Fruit fly (Drosophila melanogaster) whole organism, embryonic: Measurements from ENCODE around the gene CG15547.

Source experiments
- Bgb ChIP-seq: fragments of 200-800 bp; sonication (Bioruptor generic); IDR thresholded peaks from 2 replicates; pipeline ENCODE4 v1.3.6; 2022; ENCODE audit warnings: missing biosample characterization, missing genetic modification characterization; ENCODE audit not compliant: partially characterized antibody
- CG10366 ChIP-seq: fragments of 200-800 bp; sonication (Bioruptor generic); IDR thresholded peaks from 2 replicates; pipeline ENCODE4 v1.3.6; 2022; ENCODE audit warnings: missing biosample characterization, missing genetic modification characterization
- CG10431 ChIP-seq: fragments of 200-800 bp; sonication (Bioruptor generic); optimal IDR thresholded peaks from 3 replicates; lab custom pipeline; 2018; ENCODE audit warnings: missing biosample characterization, mild to moderate bottlenecking, missing genetic modification characterization
- CG12391 ChIP-seq: fragments of 200-800 bp; sonication (Bioruptor generic); optimal IDR thresholded peaks from 3 replicates; lab custom pipeline; 2018; ENCODE audit warnings: missing biosample characterization, mild to moderate bottlenecking, missing genetic modification characterization, moderate library complexity
- CG12769 ChIP-seq: fragments of 200-800 bp; sonication (Bioruptor generic); optimal IDR thresholded peaks from 2 replicates; lab custom pipeline; 2019; ENCODE audit warnings: missing biosample characterization, mild to moderate bottlenecking, missing genetic modification characterization, moderate library complexity
- CG14014 ChIP-seq: fragments of 200-800 bp; sonication (Bioruptor generic); IDR thresholded peaks from 2 replicates; pipeline ENCODE4 v1.3.6; 2022; ENCODE audit warnings: missing biosample characterization, missing genetic modification characterization
- CG14441 ChIP-seq: fragments of 200-800 bp; sonication (Bioruptor generic); IDR thresholded peaks from 2 replicates; pipeline ENCODE4 v1.3.6; 2022; ENCODE audit warnings: missing biosample characterization, missing genetic modification characterization
- CG15011 ChIP-seq: fragments of 200-800 bp; sonication (Bioruptor generic); optimal IDR thresholded peaks from 3 replicates; lab custom pipeline; 2018; ENCODE audit warnings: missing biosample characterization, mild to moderate bottlenecking, missing genetic modification characterization
- CG16779 ChIP-seq: fragments of 200-800 bp; sonication (Bioruptor generic); IDR thresholded peaks from 2 replicates; pipeline ENCODE4 v1.3.6; 2022; ENCODE audit warnings: missing biosample characterization, missing genetic modification characterization
- CG17612 ChIP-seq: fragments of 200-800 bp; sonication (Bioruptor generic); IDR thresholded peaks from 2 replicates; pipeline ENCODE4 v1.3.6; 2022; ENCODE audit warnings: missing biosample characterization, missing genetic modification characterization
- CG18599 ChIP-seq: fragments of 200-800 bp; sonication (Bioruptor generic); optimal IDR thresholded peaks from 3 replicates; lab custom pipeline; 2017; ENCODE audit warnings: missing biosample characterization, missing genetic modification characterization, mild to moderate bottlenecking, moderate library complexity, missing genetic modification reagents
- CG2120 ChIP-seq: fragments of 200-800 bp; sonication (Bioruptor generic); optimal IDR thresholded peaks from 3 replicates; lab custom pipeline; 2016; ENCODE audit warnings: missing biosample characterization, missing genetic modification characterization
- CG2678 ChIP-seq: fragments of 200-800 bp; sonication (Bioruptor generic); optimal IDR thresholded peaks from 3 replicates; lab custom pipeline; 2019; ENCODE audit warnings: missing biosample characterization, mild to moderate bottlenecking, missing genetic modification characterization, moderate library complexity
- CG30431 ChIP-seq: fragments of 200-800 bp; sonication (Bioruptor generic); optimal IDR thresholded peaks from 2 replicates; lab custom pipeline; 2017; ENCODE audit warnings: missing biosample characterization, missing genetic modification characterization
- CG32532 ChIP-seq: fragments of 200-800 bp; sonication (Bioruptor generic); IDR thresholded peaks from 2 replicates; pipeline ENCODE4 v1.3.6; 2022; ENCODE audit warnings: missing biosample characterization, missing genetic modification characterization
- CG3281 ChIP-seq: fragments of 200-800 bp; sonication (Bioruptor generic); optimal IDR thresholded peaks from 3 replicates; lab custom pipeline; 2017; ENCODE audit warnings: missing biosample characterization, mild to moderate bottlenecking, missing genetic modification characterization
- CG3407 ChIP-seq: fragments of 200-800 bp; sonication (Bioruptor generic); optimal IDR thresholded peaks from 2 replicates; lab custom pipeline; 2018; ENCODE audit warnings: missing biosample characterization, mild to moderate bottlenecking, missing genetic modification characterization
- CG3995 ChIP-seq: fragments of 200-800 bp; sonication (Bioruptor generic); optimal IDR thresholded peaks from 3 replicates; lab custom pipeline; 2016; ENCODE audit warnings: missing biosample characterization, missing genetic modification characterization
- CG4707 ChIP-seq: fragments of 200-800 bp; sonication (Bioruptor generic); optimal IDR thresholded peaks from 2 replicates; lab custom pipeline; 2018; ENCODE audit warnings: missing biosample characterization, mild to moderate bottlenecking, missing genetic modification characterization, moderate library complexity
- CG6254 ChIP-seq: fragments of 200-800 bp; sonication (Bioruptor generic); optimal IDR thresholded peaks from 3 replicates; lab custom pipeline; 2017; ENCODE audit warnings: mild to moderate bottlenecking, missing biosample characterization, missing genetic modification reagents, missing genetic modification characterization
- CG7839 ChIP-seq: fragments of 200-800 bp; sonication (Bioruptor generic); optimal IDR thresholded peaks from 3 replicates; lab custom pipeline; 2018; ENCODE audit warnings: missing biosample characterization, mild to moderate bottlenecking, missing genetic modification characterization, moderate library complexity
- CG7963 ChIP-seq: fragments of 200-800 bp; sonication (Bioruptor generic); IDR thresholded peaks from 3 replicates; pipeline ENCODE4 v1.3.6; 2022; ENCODE audit warnings: missing biosample characterization, missing genetic modification characterization; ENCODE audit not compliant: partially characterized antibody
- CG9215 ChIP-seq: fragments of 200-800 bp; sonication (Bioruptor generic); IDR thresholded peaks from 2 replicates; pipeline ENCODE4 v1.3.6; 2022; ENCODE audit warnings: missing biosample characterization, missing genetic modification characterization
- CHES-1-like ChIP-seq: fragments of 200-800 bp; sonication (Bioruptor generic); optimal IDR thresholded peaks from 2 replicates; lab custom pipeline; 2016; ENCODE audit warnings: missing biosample characterization, missing genetic modification characterization
- Camta ChIP-seq: fragments of 200-800 bp; sonication (Bioruptor generic); optimal IDR thresholded peaks from 2 replicates; lab custom pipeline; 2016; ENCODE audit warnings: missing biosample characterization, missing genetic modification characterization
- HLH4C ChIP-seq: fragments of 200-800 bp; sonication (Bioruptor generic); IDR thresholded peaks from 3 replicates; pipeline ENCODE4 v1.3.6; 2022; ENCODE audit warnings: missing biosample characterization, missing genetic modification characterization; ENCODE audit not compliant: partially characterized antibody
- HLH54F ChIP-seq: fragments of 200-800 bp; sonication (Bioruptor generic); optimal IDR thresholded peaks from 3 replicates; lab custom pipeline; 2016; ENCODE audit warnings: missing biosample characterization, missing genetic modification characterization
- HLHmδ ChIP-seq: fragments of 200-800 bp; sonication (Bioruptor generic); optimal IDR thresholded peaks from 2 replicates; lab custom pipeline; 2018; ENCODE audit warnings: missing biosample characterization, mild to moderate bottlenecking, missing genetic modification characterization, moderate library complexity
- Hand ChIP-seq: fragments of 200-800 bp; sonication (Bioruptor generic); optimal IDR thresholded peaks from 2 replicates; lab custom pipeline; 2017; ENCODE audit warnings: mild to moderate bottlenecking, missing biosample characterization, missing genetic modification reagents, missing genetic modification characterization
- Hey ChIP-seq: fragments of 200-800 bp; sonication (Bioruptor generic); optimal IDR thresholded peaks from 3 replicates; lab custom pipeline; 2018; ENCODE audit warnings: missing biosample characterization, mild to moderate bottlenecking, missing genetic modification characterization
- HmgD ChIP-seq: fragments of 200-800 bp; sonication (Bioruptor generic); optimal IDR thresholded peaks from 3 replicates; lab custom pipeline; 2016; ENCODE audit warnings: missing biosample characterization, missing genetic modification characterization
- Oli ChIP-seq: fragments of 200-800 bp; sonication (Bioruptor generic); optimal IDR thresholded peaks from 2 replicates; lab custom pipeline; 2018; ENCODE audit warnings: missing biosample characterization, mild to moderate bottlenecking, missing genetic modification characterization, moderate library complexity
- Side ChIP-seq: fragments of 200-800 bp; sonication (Bioruptor generic); optimal IDR thresholded peaks from 2 replicates; lab custom pipeline; 2016; ENCODE audit warnings: missing biosample characterization, missing genetic modification characterization
- Usf ChIP-seq: fragments of 200-800 bp; sonication (Bioruptor generic); optimal IDR thresholded peaks from 2 replicates; lab custom pipeline; 2017; ENCODE audit warnings: missing genotype, missing biosample characterization, missing genetic modification characterization
- Xbp1 ChIP-seq: fragments of 200-800 bp; sonication (Bioruptor generic); optimal IDR thresholded peaks from 3 replicates; lab custom pipeline; 2016; ENCODE audit warnings: missing biosample characterization, mild to moderate bottlenecking, missing genetic modification characterization
- YL-1 ChIP-seq: fragments of 200-800 bp; sonication (Bioruptor generic); optimal IDR thresholded peaks from 3 replicates; lab custom pipeline; 2017; ENCODE audit warnings: missing biosample characterization, mild to moderate bottlenecking, missing genetic modification characterization
- bsh ChIP-seq, 2 experiments: fragments of 200-800 bp; sonication (Bioruptor generic); optimal IDR thresholded peaks; 2 replicates each; lab custom pipeline; 2017 to 2018; ENCODE audit warnings: mild to moderate bottlenecking in 2 of 2, missing biosample characterization in 2 of 2, missing genetic modification characterization in 2 of 2, moderate library complexity in 1 of 2
- cwo ChIP-seq: fragments of 200-800 bp; sonication (Bioruptor generic); optimal IDR thresholded peaks from 3 replicates; lab custom pipeline; 2017; ENCODE audit warnings: missing biosample characterization, missing genetic modification characterization, mild to moderate bottlenecking, moderate library complexity, missing genetic modification reagents
- disco-r ChIP-seq: fragments of 200-800 bp; sonication (Bioruptor generic); optimal IDR thresholded peaks from 2 replicates; lab custom pipeline; 2016; ENCODE audit warnings: missing biosample characterization, missing genetic modification characterization
- esg ChIP-seq: fragments of 200-800 bp; sonication (Bioruptor generic); conservative IDR thresholded peaks from 2 replicates; pipeline ENCODE4 v1.3.6; 2022; ENCODE audit warnings: missing biosample characterization, missing genetic modification characterization
- exex ChIP-seq: fragments of 200-800 bp; sonication (Bioruptor generic); optimal IDR thresholded peaks from 4 replicates; lab custom pipeline; 2018; ENCODE audit warnings: missing biosample characterization, mild to moderate bottlenecking, missing genetic modification characterization, moderate library complexity
- gfzf ChIP-seq: fragments of 200-800 bp; sonication (Bioruptor generic); optimal IDR thresholded peaks from 2 replicates; lab custom pipeline; 2016; ENCODE audit warnings: missing biosample characterization, mild to moderate bottlenecking, missing genetic modification characterization, moderate library complexity
- grau ChIP-seq: fragments of 200-800 bp; optimal IDR thresholded peaks from 3 replicates; lab custom pipeline; 2019; ENCODE audit warnings: missing biosample characterization, mild to moderate bottlenecking, missing genetic modification characterization, moderate library complexity
- kni ChIP-seq: fragments of 200-800 bp; sonication (Bioruptor generic); optimal IDR thresholded peaks from 3 replicates; lab custom pipeline; 2017; ENCODE audit warnings: mild to moderate bottlenecking, missing biosample characterization, missing genetic modification reagents, missing genetic modification characterization
- nerfin-1 ChIP-seq: fragments of 200-800 bp; sonication (Bioruptor generic); optimal IDR thresholded peaks from 3 replicates; lab custom pipeline; 2019; ENCODE audit warnings: missing biosample characterization, mild to moderate bottlenecking, missing genetic modification characterization, moderate library complexity
- oc ChIP-seq: fragments of 200-800 bp; sonication (Bioruptor generic); optimal IDR thresholded peaks from 2 replicates; lab custom pipeline; 2018; ENCODE audit warnings: missing biosample characterization, mild to moderate bottlenecking, missing genetic modification characterization, moderate library complexity
- onecut ChIP-seq: fragments of 200-800 bp; sonication (Bioruptor generic); IDR thresholded peaks from 2 replicates; pipeline ENCODE4 v1.3.6; 2022; ENCODE audit warnings: missing biosample characterization, missing genetic modification characterization
- seq ChIP-seq: fragments of 200-800 bp; sonication (Bioruptor generic); IDR thresholded peaks from 2 replicates; pipeline ENCODE4 v1.3.6; 2022; ENCODE audit warnings: missing biosample characterization, missing genetic modification characterization
- shn ChIP-seq: fragments of 200-800 bp; sonication (Bioruptor generic); optimal IDR thresholded peaks from 3 replicates; lab custom pipeline; 2016; ENCODE audit warnings: missing biosample characterization, missing genetic modification characterization
- slbo ChIP-seq: fragments of 200-800 bp; sonication (Bioruptor generic); IDR thresholded peaks from 2 replicates; pipeline ENCODE4 v1.3.6; 2022; ENCODE audit warnings: missing biosample characterization, missing genetic modification characterization
- sob ChIP-seq: fragments of 200-800 bp; sonication (Bioruptor generic); IDR thresholded peaks from 2 replicates; pipeline ENCODE4 v1.3.6; 2022; ENCODE audit warnings: missing biosample characterization, missing genetic modification characterization
- tgo ChIP-seq: fragments of 200-800 bp; sonication (Bioruptor generic); IDR thresholded peaks from 3 replicates; pipeline ENCODE4 v1.3.6; 2022; ENCODE audit warnings: missing biosample characterization, missing genetic modification characterization

CG15547 gene

DNA sequence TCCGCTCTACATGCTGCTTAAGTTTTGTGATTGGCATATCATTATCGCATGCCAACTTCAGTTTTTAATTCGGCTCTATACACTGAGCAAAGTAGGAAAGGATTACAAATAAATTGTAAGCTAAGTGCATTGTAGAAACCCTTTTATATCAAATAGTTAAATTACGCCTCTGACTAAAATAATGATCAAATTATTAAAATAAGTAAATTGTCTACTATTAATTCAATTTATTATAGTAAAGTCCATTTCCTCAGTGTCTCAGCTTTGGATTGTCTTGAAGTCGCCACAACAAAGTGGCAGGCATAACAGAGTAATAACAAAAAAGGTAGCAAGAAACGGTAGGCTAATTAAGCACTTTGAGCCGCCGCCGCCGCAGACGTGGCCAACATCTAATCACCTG lies 20.8 kb downstream of the CG15547 start (continued):
- TF ChIP-seq Hey (tag; lab: Kevin White, UChicago) (no peak), CG12391 (tag; lab: Kevin White, UChicago) (peak; percentile 34), shn (GFP tag; lab: Kevin White, UChicago) (no peak), Usf (GFP tag; lab: Kevin White, UChicago) (no peak), HLH4C (no peak), CG14014 (GFP tag; lab: Robert Waterston, UW) (peak; percentile 30; the same call in 1 of the 2 replicates), CG9215 (GFP tag; lab: Robert Waterston, UW) (0 out of 2 replicates have a peak, but pooled peaks have one; percentile 11), CG6254 (GFP tag; lab: Kevin White, UChicago) (no peak), Camta (GFP tag; lab: Kevin White, UChicago) (no peak), disco-r (GFP tag; lab: Kevin White, UChicago) (no peak), CG32532 (GFP tag; lab: Robert Waterston, UW) (0 out of 2 replicates have a peak, but pooled peaks have one; percentile 34), cwo (GFP tag; lab: Kevin White, UChicago) (no peak), slbo (GFP tag; lab: Robert Waterston, UW) (peak; percentile 41), CG2120 (GFP tag; lab: Kevin White, UChicago) (peak; percentile 22), CG12769 (tag; lab: Kevin White, UChicago) (peak; percentile 2), sob (GFP tag; lab: Robert Waterston, UW) (peak; percentile 35; the same call in 1 of the 2 replicates), grau (peak; percentile 28), YL-1 (GFP tag; lab: Kevin White, UChicago) (no peak), kni (GFP tag; lab: Kevin White, UChicago) (no peak), Xbp1 (GFP tag; lab: Kevin White, UChicago) (peak; percentile 12), HmgD (no peak), CG2678 (tag; lab: Kevin White, UChicago) (peak; percentile 25), CG3281 (no peak), CG3995 (no peak), bsh (GFP tag; optimal IDR thresholded peaks at IDR 0.05; lab: Kevin White, UChicago) (peak in 1 of 2 experiments; percentile 6), CG4707 (GFP tag; lab: Kevin White, UChicago) (no peak), HLHmδ (no peak), exex (tag; lab: Kevin White, UChicago) (no peak), CG14441 (GFP tag; lab: Robert Waterston, UW) (peak; percentile 9; the same call in 1 of the 2 replicates), tgo (GFP tag; lab: Robert Waterston, UW) (peak; percentile 36; the same call in 1 of the 3 replicates), CG10366 (peak; percentile 15; the same call in 1 of the 2 replicates), Hand (no peak), Bgb (no peak), CHES-1-like (no peak), CG7839 (peak; percentile 37), Oli (tag; lab: Kevin White, UChicago) (peak; percentile 1)

DNA sequence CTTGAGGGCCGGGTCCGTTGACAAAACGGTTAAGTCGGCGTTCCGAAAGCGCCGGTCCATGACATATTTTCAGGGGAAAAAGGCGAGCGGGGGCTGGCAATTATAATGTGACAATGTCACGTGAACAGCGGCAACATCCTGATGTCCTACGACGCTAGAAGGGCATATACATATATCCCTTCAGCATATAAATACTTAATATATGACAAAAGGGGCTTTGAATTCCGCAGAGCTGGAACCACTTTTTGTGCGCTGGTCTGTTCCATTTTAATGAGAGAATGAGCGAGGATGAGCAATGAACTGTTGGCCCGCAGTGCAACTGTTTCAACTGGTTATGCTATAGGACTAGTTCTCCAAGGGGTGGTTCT lies 22.8 kb downstream of the CG15547 start:
- TF ChIP-seq CG16779 (GFP tag; lab: Robert Waterston, UW): no peak
- TF ChIP-seq CG10431: no peak
- TF ChIP-seq Side (GFP tag; lab: Kevin White, UChicago): no peak
- no peak for TF ChIP-seq CG18599
- no peak for TF ChIP-seq CG7963 (GFP tag; lab: Robert Waterston, UW)
- TF ChIP-seq HLH54F (GFP tag; lab: Kevin White, UChicago): no peak
- no peak for TF ChIP-seq CG17612
- TF ChIP-seq seq (GFP tag; lab: Robert Waterston, UW): no peak
- TF ChIP-seq onecut (GFP tag; lab: Robert Waterston, UW): 0 out of 2 replicates have a peak, but pooled peaks have one; percentile 3
- TF ChIP-seq oc (tag; lab: Kevin White, UChicago): peak; percentile 29
- TF ChIP-seq nerfin-1 (tag; lab: Kevin White, UChicago): peak; percentile 74
- no peak for TF ChIP-seq Hand
- no peak for TF ChIP-seq CG30431 (GFP tag; lab: Kevin White, UChicago)
- no peak for TF ChIP-seq CG3407
- no peak for TF ChIP-seq esg (GFP tag; lab: Robert Waterston, UW)
- TF ChIP-seq gfzf (GFP tag; lab: Kevin White, UChicago): no peak
- no peak for TF ChIP-seq CG9215 (GFP tag; lab: Robert Waterston, UW)
- no peak for TF ChIP-seq CG15011 (GFP tag; lab: Kevin White, UChicago)
